Worm (Caenorhabditis elegans) whole organism, young adult: ENCODE data around the gene ttr-16.

Experiments
- K12H6.12 ChIP-seq: fragments of 200-800 bp; sonication (Bioruptor generic); optimal IDR thresholded peaks from 2 replicates; lab custom pipeline; 2018; ENCODE audit warnings: mild to moderate bottlenecking, missing genetic modification characterization, missing compliant biosample characterization
- ama-1 ChIP-seq, 3 experiments: fragments of 150-350 bp in 1 of 3; sonication (generic microtip) in 2 of 3; optimal IDR thresholded peaks; 2 replicates each; lab custom pipeline; 2014 to 2018; ENCODE audit warnings: missing biosample characterization in 2 of 3, missing genetic modification characterization in 2 of 3, missing genetic modification reagents in 2 of 3
- ceh-40 ChIP-seq: fragments of 200-800 bp; sonication (Bioruptor generic); IDR thresholded peaks from 2 replicates; pipeline ENCODE4 v1.3.6; 2022; ENCODE audit warnings: missing genetic modification characterization, missing compliant biosample characterization
- dox-1 ChIP-seq: fragments of 200-800 bp; sonication (Bioruptor generic); IDR thresholded peaks from 2 replicates; pipeline ENCODE4 v1.3.6; 2022; ENCODE audit warnings: missing genetic modification reagents, missing genetic modification characterization, missing compliant biosample characterization
- ets-4 ChIP-seq: fragments of 200-800 bp; sonication (Bioruptor generic); optimal IDR thresholded peaks from 2 replicates; lab custom pipeline; 2018; ENCODE audit warnings: mild to moderate bottlenecking, missing genetic modification characterization, missing compliant biosample characterization
- lag-1 ChIP-seq: fragments of 200-800 bp; sonication (Bioruptor generic); IDR thresholded peaks from 2 replicates; pipeline ENCODE4 v1.3.6; 2022; ENCODE audit warnings: missing genetic modification reagents, missing genetic modification characterization, missing compliant biosample characterization
- lsl-1 ChIP-seq: fragments of 200-800 bp; sonication (Bioruptor generic); optimal IDR thresholded peaks from 2 replicates; lab custom pipeline; 2018; ENCODE audit warnings: mild to moderate bottlenecking, missing genetic modification characterization, moderate library complexity, missing compliant biosample characterization
- madf-3 ChIP-seq: fragments of 200-800 bp; sonication (Bioruptor generic); IDR thresholded peaks from 2 replicates; pipeline ENCODE4 v1.3.6; 2022; ENCODE audit warnings: missing genetic modification reagents, missing genetic modification characterization, missing compliant biosample characterization
- nhr-27 ChIP-seq: fragments of 200-800 bp; sonication (Bioruptor generic); optimal IDR thresholded peaks from 2 replicates; lab custom pipeline; 2018; ENCODE audit warnings: mild to moderate bottlenecking, missing genetic modification characterization, moderate library complexity, missing compliant biosample characterization
- pha-4 ChIP-seq: fragments of 150-350 bp; sonication (generic microtip); optimal IDR thresholded peaks from 2 replicates; lab custom pipeline; 2014; ENCODE audit warnings: missing biosample characterization, missing genetic modification reagents, missing genetic modification characterization
- snpc-1.3 ChIP-seq: sonication (generic microtip); optimal IDR thresholded peaks from 2 replicates; lab custom pipeline; 2017; ENCODE audit warnings: missing genetic modification characterization, mild to moderate bottlenecking, missing compliant biosample characterization, antibody characterized with exemption, moderate library complexity, missing genotype, missing genetic modification reagents; ENCODE audit not compliant: insufficient read depth
- snpc-4 ChIP-seq, 5 experiments: fragments of 150-350 bp in 1 of 5; sonication (generic microtip) in 4 of 5; optimal IDR thresholded peaks; 2 replicates each; lab custom pipeline; 2014 to 2018; ENCODE audit warnings: missing genetic modification characterization in 5 of 5, missing biosample characterization in 3 of 5, antibody characterized with exemption in 2 of 5, mild to moderate bottlenecking in 2 of 5, missing compliant biosample characterization in 2 of 5, missing genotype in 2 of 5, moderate library complexity in 2 of 5, missing genetic modification reagents in 1 of 5
- tbp1 ChIP-seq: fragments of 200-800 bp; sonication (Bioruptor generic); optimal IDR thresholded peaks from 2 replicates; lab custom pipeline; 2018; ENCODE audit warnings: mild to moderate bottlenecking, missing genetic modification characterization, missing compliant biosample characterization
- unc-130 ChIP-seq: sonication (generic microtip); optimal IDR thresholded peaks from 2 replicates; lab custom pipeline; 2016; ENCODE audit warnings: missing genetic modification reagents, missing genetic modification characterization, missing compliant biosample characterization

DNA sequence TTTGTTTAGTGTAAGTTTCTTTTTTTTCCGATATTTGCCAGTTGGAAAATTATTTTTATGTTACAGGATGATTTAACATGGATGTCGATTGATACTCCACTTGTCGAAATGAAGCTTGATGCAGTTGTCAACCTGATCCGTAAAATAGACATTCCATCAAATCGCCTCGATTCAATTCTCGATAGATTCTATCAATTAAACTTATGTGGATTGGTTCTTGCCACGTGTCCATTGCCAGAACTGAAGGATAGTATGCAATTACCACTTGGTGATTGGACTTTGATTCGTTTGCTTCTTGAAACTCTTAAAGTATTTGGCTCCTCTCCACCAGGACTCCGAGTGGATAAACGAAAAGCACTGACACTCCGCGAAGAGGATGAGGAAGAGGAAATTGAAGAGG, 19.6 kb downstream of the ttr-16 start:
- TF ChIP-seq nhr-27 (tag; lab: Kevin White, UChicago) (no peak), lsl-1 (no peak), snpc-1.3 (tag; lab: Kevin White, UChicago) (no peak), K12H6.12 (tag; lab: Kevin White, UChicago) (no peak), snpc-4 (GFP tag; optimal IDR thresholded peaks at IDR 0.05; lab: Kevin White, UChicago) (no peak), snpc-4 (tag; optimal IDR thresholded peaks at IDR 0.05; lab: Kevin White, UChicago) (no peak), unc-130 (GFP tag; lab: Kevin White, UChicago) (no peak), ets-4 (GFP tag; lab: Kevin White, UChicago) (no peak), ceh-40 (GFP tag; lab: Robert Waterston, UW) (no peak), tbp1 (GFP tag; lab: Kevin White, UChicago) (no peak), ama-1 (optimal IDR thresholded peaks at IDR 0.05; lab: Kevin White, UChicago) (no peak), ama-1 (GFP tag; optimal IDR thresholded peaks at IDR 0.05; lab: Kevin White, UChicago) (no peak), pha-4 (tag; lab: Kevin White, UChicago) (no peak), madf-3 (GFP tag; lab: Robert Waterston, UW) (no peak), lag-1 (GFP tag; lab: Robert Waterston, UW) (no peak), dox-1 (GFP tag; lab: Robert Waterston, UW) (no peak)
